Fruit fly (Drosophila melanogaster): ENCODE measurements around the gene CG32263.

CG32263 gene

dm6 chr3L:3770823-3771222 lies 40.1 kb downstream of the CG32263 start (continued):
- no peak for TF ChIP-seq Scr (GFP tag; IDR thresholded peaks at IDR 0.05; ENCODE audit: partially characterized antibody)
- no peak for TF ChIP-seq Trl (optimal IDR thresholded peaks at IDR 0.05)
- no peak for TF ChIP-seq Trl (GFP tag; optimal IDR thresholded peaks at IDR 0.05)
- TF ChIP-seq CG6654 (GFP tag; optimal IDR thresholded peaks at IDR 0.05) = no peak
- TF ChIP-seq ssp (GFP tag; IDR thresholded peaks at IDR 0.05) = no peak
- no peak for TF ChIP-seq Ravus (GFP tag; IDR thresholded peaks at IDR 0.05)
- TF ChIP-seq CG17568 (GFP tag; optimal IDR thresholded peaks at IDR 0.05) = no peak
- no peak for TF ChIP-seq NC2α (GFP tag; optimal IDR thresholded peaks at IDR 0.05)
- no peak for TF ChIP-seq gfzf (GFP tag; optimal IDR thresholded peaks at IDR 0.05)
- no peak for TF ChIP-seq sob (GFP tag; IDR thresholded peaks at IDR 0.05)
- TF ChIP-seq cwo (GFP tag; optimal IDR thresholded peaks at IDR 0.05) = peak; percentile 89
- TF ChIP-seq Bdp1 (GFP tag; optimal IDR thresholded peaks at IDR 0.05) = no peak
- no peak for TF ChIP-seq nerfin-1 (tag; optimal IDR thresholded peaks at IDR 0.05)
- no peak for TF ChIP-seq Neu2 (GFP tag; optimal IDR thresholded peaks at IDR 0.05; ENCODE audit: borderline replicate concordance)
- TF ChIP-seq ttk (GFP tag; IDR thresholded peaks at IDR 0.05) = 0 out of 2 replicates have a peak, but pooled peaks have one; percentile 16
- no peak for TF ChIP-seq ERR (GFP tag; optimal IDR thresholded peaks at IDR 0.05)
- TF ChIP-seq CG1233 (GFP tag; optimal IDR thresholded peaks at IDR 0.05) = no peak
- peak; percentile 5 for TF ChIP-seq CG9609 (GFP tag; optimal IDR thresholded peaks at IDR 0.05)
- no peak for TF ChIP-seq CG17912 (GFP tag; optimal IDR thresholded peaks at IDR 0.05)
- peak; percentile 1 for TF ChIP-seq tin (GFP tag; optimal IDR thresholded peaks at IDR 0.05)
- TF ChIP-seq unpg (GFP tag; optimal IDR thresholded peaks at IDR 0.05) = peak; percentile 42
- TF ChIP-seq salm (tag; optimal IDR thresholded peaks at IDR 0.05) = no peak
- TF ChIP-seq knrl (GFP tag; IDR thresholded peaks at IDR 0.05; ENCODE audit: partially characterized antibody) = no peak
- peak; percentile 18 for TF ChIP-seq Myb (GFP tag; optimal IDR thresholded peaks at IDR 0.05)
- TF ChIP-seq Sry-δ (GFP tag; optimal IDR thresholded peaks at IDR 0.05) = no peak
- TF ChIP-seq maf-S (GFP tag; optimal IDR thresholded peaks at IDR 0.05) = no peak
- TF ChIP-seq HLH3B (GFP tag; IDR thresholded peaks at IDR 0.05) = no peak
- no peak for TF ChIP-seq dan (GFP tag; IDR thresholded peaks at IDR 0.05)
- no peak for TF ChIP-seq CG1024 (GFP tag; IDR thresholded peaks at IDR 0.05)
- TF ChIP-seq lmd (GFP tag; IDR thresholded peaks at IDR 0.05) = peak; percentile 71; the same call in 1 of the 2 replicates
- TF ChIP-seq her (GFP tag; optimal IDR thresholded peaks at IDR 0.05) = no peak
- TF ChIP-seq Ada2b (GFP tag; IDR thresholded peaks at IDR 0.05) = 0 out of 2 replicates have a peak, but pooled peaks have one; percentile 36
- no peak for TF ChIP-seq CG2129 (GFP tag; IDR thresholded peaks at IDR 0.05; ENCODE audit: partially characterized antibody)
- TF ChIP-seq org-1 (GFP tag; optimal IDR thresholded peaks at IDR 0.05) = peak; percentile 6
- no peak for TF ChIP-seq bbx (GFP tag; IDR thresholded peaks at IDR 0.05; ENCODE audit: partially characterized antibody)
- TF ChIP-seq CG32767 (GFP tag; IDR thresholded peaks at IDR 0.05) = no peak
- TF ChIP-seq HmgZ (tag; optimal IDR thresholded peaks at IDR 0.05) = peak; percentile 44
- peak; percentile 48 for TF ChIP-seq dmrt99B (tag; optimal IDR thresholded peaks at IDR 0.05)
- no peak for TF ChIP-seq lola (GFP tag; optimal IDR thresholded peaks at IDR 0.05)
- TF ChIP-seq CG15479 (GFP tag; optimal IDR thresholded peaks at IDR 0.05) = no peak
- no peak for TF ChIP-seq zfh1 (GFP tag; IDR thresholded peaks at IDR 0.05)
- no peak for TF ChIP-seq da (GFP tag; optimal IDR thresholded peaks at IDR 0.05)
- no peak for TF ChIP-seq slp2 (GFP tag; optimal IDR thresholded peaks at IDR 0.05)
- TF ChIP-seq CG8765 (GFP tag; IDR thresholded peaks at IDR 0.05) = no peak
- no peak for TF ChIP-seq TFAM (GFP tag; optimal IDR thresholded peaks at IDR 0.05)
- TF ChIP-seq PHDP (tag; optimal IDR thresholded peaks at IDR 0.05) = peak; percentile 58
- no peak for TF ChIP-seq Blimp-1 (GFP tag; optimal IDR thresholded peaks at IDR 0.05)
- TF ChIP-seq sisA (GFP tag; IDR thresholded peaks at IDR 0.05) = peak; percentile 35; the same call in 1 of the 2 replicates
- no peak for TF ChIP-seq kah (GFP tag; optimal IDR thresholded peaks at IDR 0.05)
- TF ChIP-seq CG5953 (GFP tag; IDR thresholded peaks at IDR 0.05) = no peak
- no peak for TF ChIP-seq Poxn (GFP tag; IDR thresholded peaks at IDR 0.05)
- no peak for TF ChIP-seq Atf3 (GFP tag; optimal IDR thresholded peaks at IDR 0.05)

All from whole organism, embryonic.